Worm (Caenorhabditis elegans): Measurements from ENCODE around the gene znf-622.
A peak's percentile ranks its signal among the peaks of the same experiment; 100 is the strongest.

DNA sequence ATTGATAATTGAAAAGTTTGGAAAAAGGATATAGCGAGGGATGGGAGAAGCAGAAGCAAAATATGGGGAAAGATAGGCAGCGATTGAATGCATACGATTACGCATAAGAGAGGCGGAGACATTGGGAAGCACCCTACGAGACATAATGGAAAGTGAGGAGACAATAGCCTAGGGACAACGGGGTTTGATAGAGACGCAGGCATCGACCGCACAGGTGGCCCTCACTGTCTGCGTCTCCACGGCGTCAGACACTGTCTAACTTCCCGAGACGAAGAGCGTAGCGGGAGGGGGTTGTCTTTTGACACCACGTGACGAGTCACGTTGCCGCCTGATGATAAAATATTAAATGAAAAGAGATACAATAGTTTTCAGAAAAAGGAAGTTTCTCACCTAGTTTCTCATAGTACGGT is 39.6 kb downstream of the znf-622 start:
- TF ChIP-seq nhr-11 (tag; optimal IDR thresholded peaks at IDR 0.05) (no peak), snpc-4 (tag; optimal IDR thresholded peaks at IDR 0.05) (no peak), peb-1 (tag; optimal IDR thresholded peaks at IDR 0.05) (no peak), nhr-237 (tag; optimal IDR thresholded peaks at IDR 0.05) (no peak), elt-1 (tag; optimal IDR thresholded peaks at IDR 0.05) (peak; percentile 1), zag-1 (tag; optimal IDR thresholded peaks at IDR 0.05) (peak; percentile 47), nhr-10 (tag; optimal IDR thresholded peaks at IDR 0.05) (peak; percentile 46), lsy-2 (tag; optimal IDR thresholded peaks at IDR 0.05) (peak; percentile 53 to 89), unc-55 (GFP tag; optimal IDR thresholded peaks at IDR 0.05) (peak; percentile 63), unc-39 (tag; optimal IDR thresholded peaks at IDR 0.05) (no peak)

All from whole organism, L2 larva.